Worm (Caenorhabditis elegans) whole organism, L1 larva: ENCODE measurements around the gene fkb-1.

Experiments used
- C04F5.9 ChIP-seq: sonication (generic microtip); optimal IDR thresholded peaks from 2 replicates; lab custom pipeline; 2016; ENCODE audit warnings: missing genetic modification characterization, missing compliant biosample characterization
- alr-1 ChIP-seq: fragments of 200-800 bp; sonication (Bioruptor generic); optimal IDR thresholded peaks from 2 replicates; lab custom pipeline; 2018; ENCODE audit warnings: borderline replicate concordance, mild to moderate bottlenecking, missing genetic modification characterization, missing compliant biosample characterization
- ama-1 ChIP-seq: fragments of 150-350 bp; optimal IDR thresholded peaks from 2 replicates; lab custom pipeline; 2014
- ceh-8 ChIP-seq: fragments of 200-800 bp; sonication (Bioruptor generic); optimal IDR thresholded peaks from 2 replicates; lab custom pipeline; 2018; ENCODE audit warnings: mild to moderate bottlenecking, missing genetic modification characterization, moderate library complexity, missing compliant biosample characterization
- ceh-82 ChIP-seq, 3 experiments: fragments of 150-350 bp in 1 of 3; sonication (generic microtip) in 2 of 3; optimal IDR thresholded peaks; 2 replicates each; lab custom pipeline; 2014 to 2017; ENCODE audit warnings: missing biosample characterization in 3 of 3, missing genetic modification characterization in 3 of 3
- ceh-90 ChIP-seq: sonication (generic microtip); optimal IDR thresholded peaks from 2 replicates; lab custom pipeline; 2016; ENCODE audit warnings: missing genetic modification characterization, missing compliant biosample characterization
- ces-1 ChIP-seq: fragments of 150-350 bp; optimal IDR thresholded peaks from 2 replicates; lab custom pipeline; 2014; ENCODE audit warnings: missing biosample characterization, missing genetic modification reagents, missing genetic modification characterization
- efl-1 ChIP-seq, 4 experiments: fragments of 150-350 bp; optimal IDR thresholded peaks in 3 of 4; peaks in 1 of 4; 1 replicate in 1 of 4; 2 replicates in 3 of 4; lab custom pipeline; 2014; ENCODE audit warnings: missing biosample characterization in 2 of 4, missing genetic modification characterization in 2 of 4, missing genetic modification reagents in 2 of 4
- elt-2 ChIP-seq: sonication (generic microtip); optimal IDR thresholded peaks from 2 replicates; lab custom pipeline; 2016; ENCODE audit warnings: missing genetic modification characterization, mild to moderate bottlenecking, inconsistent platforms, missing compliant biosample characterization, missing genetic modification reagents
- fkh-10 ChIP-seq: sonication (generic microtip); optimal IDR thresholded peaks from 2 replicates; lab custom pipeline; 2017; ENCODE audit warnings: missing biosample characterization, missing genetic modification reagents, missing genetic modification characterization
- fkh-4 ChIP-seq: sonication (generic microtip); optimal IDR thresholded peaks from 2 replicates; lab custom pipeline; 2016; ENCODE audit warnings: missing compliant biosample characterization, missing genetic modification characterization, borderline replicate concordance
- grh-1 ChIP-seq: fragments of 200-800 bp; sonication (Bioruptor generic); IDR thresholded peaks from 2 replicates; pipeline ENCODE4 v1.3.6; 2022; ENCODE audit warnings: missing genetic modification reagents, missing genetic modification characterization, missing compliant biosample characterization
- hlh-17 ChIP-seq: fragments of 200-800 bp; sonication (Bioruptor generic); optimal IDR thresholded peaks from 2 replicates; lab custom pipeline; 2018; ENCODE audit warnings: missing genetic modification characterization, mild to moderate bottlenecking, missing compliant biosample characterization, moderate library complexity, borderline replicate concordance
- irx-1 ChIP-seq: sonication (generic microtip); optimal IDR thresholded peaks from 2 replicates; lab custom pipeline; 2016; ENCODE audit warnings: missing genetic modification characterization, missing compliant biosample characterization
- isw-1 ChIP-seq: fragments of 200-800 bp; sonication (Bioruptor generic); IDR thresholded peaks from 2 replicates; pipeline ENCODE4 v1.3.6; 2022; ENCODE audit warnings: missing genetic modification characterization, missing compliant biosample characterization
- lin-15B ChIP-seq: fragments of 150-350 bp; sonication (generic microtip); optimal IDR thresholded peaks from 3 replicates; lab custom pipeline; 2014; ENCODE audit warnings: missing biosample characterization, missing genetic modification characterization
- lin-35 ChIP-seq, 2 experiments: fragments of 150-350 bp; optimal IDR thresholded peaks; 2 replicates each; lab custom pipeline; 2014; ENCODE audit warnings: missing biosample characterization in 2 of 2, missing genetic modification characterization in 2 of 2, missing genetic modification reagents in 2 of 2
- lsy-2 ChIP-seq, 2 experiments: fragments of 150-350 bp; optimal IDR thresholded peaks; 2 replicates each; lab custom pipeline; 2014; ENCODE audit warnings: missing biosample characterization in 2 of 2, missing genetic modification characterization in 2 of 2
- mdl-1 ChIP-seq, 2 experiments: fragments of 150-350 bp; optimal IDR thresholded peaks; 2 replicates each; lab custom pipeline; 2014 to 2017; ENCODE audit warnings: missing biosample characterization in 2 of 2, missing genetic modification characterization in 2 of 2, inconsistent platforms in 1 of 2
- nhr-12 ChIP-seq: sonication (generic microtip); optimal IDR thresholded peaks from 2 replicates; lab custom pipeline; 2017; ENCODE audit warnings: missing biosample characterization, missing genetic modification characterization
- nhr-47 ChIP-seq: sonication (generic microtip); optimal IDR thresholded peaks from 2 replicates; lab custom pipeline; 2016; ENCODE audit warnings: mild to moderate bottlenecking, missing genetic modification characterization, moderate library complexity, missing compliant biosample characterization
- nhr-71 ChIP-seq: sonication (generic microtip); optimal IDR thresholded peaks from 2 replicates; lab custom pipeline; 2016; ENCODE audit warnings: mild to moderate bottlenecking, missing genetic modification characterization, moderate library complexity, missing compliant biosample characterization
- nhr-85 ChIP-seq: sonication (generic microtip); peaks from one replicate; lab custom pipeline; 2016; ENCODE audit warnings: missing genetic modification characterization, inconsistent platforms, missing compliant biosample characterization
- nhr-90 ChIP-seq: sonication (generic microtip); optimal IDR thresholded peaks from 2 replicates; lab custom pipeline; 2016; ENCODE audit warnings: mild to moderate bottlenecking, missing genetic modification characterization, missing compliant biosample characterization; ENCODE audit not compliant: poor library complexity
- pqm-1 ChIP-seq: sonication (generic microtip); optimal IDR thresholded peaks from 3 replicates; lab custom pipeline; 2017; ENCODE audit warnings: missing biosample characterization, missing genetic modification characterization
- rnt-1 ChIP-seq: sonication (generic microtip); optimal IDR thresholded peaks from 2 replicates; lab custom pipeline; 2016; ENCODE audit warnings: mild to moderate bottlenecking, missing genetic modification characterization, moderate library complexity, missing compliant biosample characterization
- skn-1 ChIP-seq: fragments of 150-350 bp; optimal IDR thresholded peaks from 2 replicates; lab custom pipeline; 2014; ENCODE audit warnings: missing biosample characterization, missing genetic modification characterization
- snpc-4 ChIP-seq: fragments of 150-350 bp; optimal IDR thresholded peaks from 2 replicates; lab custom pipeline; 2014; ENCODE audit warnings: missing biosample characterization, missing genetic modification characterization
- snu-23 ChIP-seq: sonication (generic microtip); optimal IDR thresholded peaks from 2 replicates; lab custom pipeline; 2016; ENCODE audit warnings: missing genetic modification characterization, missing compliant biosample characterization
- sptf-1 ChIP-seq: fragments of 150-350 bp; optimal IDR thresholded peaks from 2 replicates; lab custom pipeline; 2014; ENCODE audit warnings: missing biosample characterization, missing genetic modification characterization
- swsn-7 ChIP-seq: sonication (generic microtip); optimal IDR thresholded peaks from 2 replicates; lab custom pipeline; 2016; ENCODE audit warnings: missing genetic modification characterization, missing compliant biosample characterization
- tbx-2 ChIP-seq: sonication (generic microtip); optimal IDR thresholded peaks from 2 replicates; lab custom pipeline; 2016; ENCODE audit warnings: missing genetic modification characterization, missing compliant biosample characterization
- tlp-1 ChIP-seq: fragments of 150-350 bp; optimal IDR thresholded peaks from 2 replicates; lab custom pipeline; 2014; ENCODE audit warnings: missing biosample characterization, missing genetic modification characterization
- zag-1 ChIP-seq: fragments of 150-350 bp; optimal IDR thresholded peaks from 2 replicates; lab custom pipeline; 2014; ENCODE audit warnings: missing biosample characterization, missing genetic modification characterization
- ztf-11 ChIP-seq, 2 experiments: sonication (generic microtip); optimal IDR thresholded peaks; 2 replicates each; lab custom pipeline; 2016 to 2017; ENCODE audit warnings: missing genetic modification characterization in 2 of 2, missing biosample characterization in 1 of 2, missing compliant biosample characterization in 1 of 2
- ztf-4 ChIP-seq: fragments of 150-350 bp; optimal IDR thresholded peaks from 2 replicates; lab custom pipeline; 2014; ENCODE audit warnings: missing biosample characterization, missing genetic modification characterization

fkb-1 gene

DNA sequence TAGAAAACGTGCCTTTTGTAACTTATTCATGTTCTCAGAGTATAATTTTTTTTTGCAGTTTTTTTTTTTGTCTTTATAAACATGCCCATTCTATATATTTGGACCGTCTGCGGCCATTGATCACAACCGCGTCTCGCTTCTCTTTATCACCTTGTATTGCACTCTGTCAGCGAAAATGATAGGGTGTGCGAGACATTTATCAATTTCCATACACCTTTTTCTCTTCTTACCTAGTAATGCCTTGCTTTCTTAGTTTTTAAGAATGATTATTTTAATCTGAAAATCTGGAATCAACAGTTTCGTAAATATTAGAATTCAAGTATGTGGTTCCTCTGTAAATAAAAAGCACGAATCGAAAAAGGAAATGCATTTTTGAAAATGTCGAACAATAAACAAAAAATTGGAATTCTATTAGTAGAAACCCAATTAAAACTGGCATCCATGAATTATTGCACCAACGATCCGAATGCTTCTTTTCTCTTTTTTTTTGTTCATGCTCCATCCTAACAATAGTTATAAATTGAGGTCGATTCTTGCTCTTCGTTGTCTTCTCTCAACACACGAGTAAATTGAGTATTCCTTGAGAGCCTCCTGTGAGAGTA, 837 bp downstream of the fkb-1 start:
- TF ChIP-seq zag-1 (tag; lab: Kevin White, UChicago), result peak; percentile 76
- TF ChIP-seq C04F5.9 (tag; lab: Kevin White, UChicago), result no peak
- TF ChIP-seq lin-35 (GFP tag; optimal IDR thresholded peaks at IDR 0.05; lab: Kevin White, UChicago), result no peak
- TF ChIP-seq ceh-82 (tag; optimal IDR thresholded peaks at IDR 0.05; lab: Kevin White, UChicago), result no peak
- TF ChIP-seq snpc-4 (tag; lab: Kevin White, UChicago), result no peak
- TF ChIP-seq lsy-2 (tag; optimal IDR thresholded peaks at IDR 0.05; lab: Kevin White, UChicago), result no peak
- TF ChIP-seq nhr-12 (tag; lab: Kevin White, UChicago), result no peak
- no peak for TF ChIP-seq irx-1 (tag; lab: Kevin White, UChicago)
- TF ChIP-seq pqm-1 (tag; lab: Kevin White, UChicago), result no peak
- no peak for TF ChIP-seq grh-1
- TF ChIP-seq ama-1 (lab: Kevin White, UChicago), result no peak
- no peak for TF ChIP-seq snu-23
- peak; percentile 17 for TF ChIP-seq nhr-90 (tag; lab: Kevin White, UChicago)
- peak; percentile 12 for TF ChIP-seq elt-2 (tag; lab: Kevin White, UChicago)
- TF ChIP-seq ces-1 (GFP tag; lab: Kevin White, UChicago), result no peak
- TF ChIP-seq nhr-71 (tag; lab: Kevin White, UChicago), result peak; percentile 9
- no peak for TF ChIP-seq efl-1 (optimal IDR thresholded peaks at IDR 0.05; lab: Kevin White, UChicago)
- peak in 1 of 2 experiments; percentile 32 for TF ChIP-seq efl-1 (GFP tag; optimal IDR thresholded peaks at IDR 0.05 in 1 of 2; lab: Kevin White, UChicago)
- no peak for TF ChIP-seq ceh-90 (tag; lab: Kevin White, UChicago)
- TF ChIP-seq isw-1 (GFP tag; lab: Robert Waterston, UW), result no peak
- no peak for TF ChIP-seq hlh-17

DNA sequence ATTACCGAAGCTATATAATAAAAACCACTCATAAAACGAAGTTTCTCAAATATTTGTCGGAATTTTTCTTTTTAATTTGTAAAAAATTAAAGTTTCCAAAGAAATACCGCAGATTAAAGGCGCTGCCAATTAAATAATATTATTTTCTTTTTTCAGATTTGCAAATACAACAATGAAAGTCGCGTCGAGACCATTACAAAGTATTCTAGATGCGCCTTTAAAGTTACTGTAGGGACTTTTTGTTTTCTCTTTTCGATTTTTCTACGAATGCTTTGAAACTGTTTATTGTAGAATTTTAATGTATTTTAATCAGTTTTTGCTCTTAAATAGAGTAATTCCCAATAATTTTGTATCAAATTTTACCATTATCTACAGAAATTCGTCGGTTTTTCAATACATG, 1.8 kb downstream of the fkb-1 start:
- TF ChIP-seq swsn-7 (tag; lab: Kevin White, UChicago) (no peak), fkh-10 (no peak), ztf-4 (tag; lab: Kevin White, UChicago) (no peak), nhr-47 (tag; lab: Kevin White, UChicago) (no peak), mdl-1 (tag; optimal IDR thresholded peaks at IDR 0.05; lab: Kevin White, UChicago) (no peak), sptf-1 (tag; lab: Kevin White, UChicago) (no peak), ceh-82 (tag; optimal IDR thresholded peaks at IDR 0.05; lab: Kevin White, UChicago) (no peak), ztf-11 (tag; optimal IDR thresholded peaks at IDR 0.05; lab: Kevin White, UChicago) (no peak), nhr-85 (tag; lab: Kevin White, UChicago) (no peak), skn-1 (tag; lab: Kevin White, UChicago) (no peak), alr-1 (tag; lab: Kevin White, UChicago) (no peak), tbx-2 (tag; lab: Kevin White, UChicago) (no peak)

DNA sequence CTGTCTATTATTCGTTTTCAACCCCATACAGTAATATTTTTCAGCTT, 2.1 kb downstream of the fkb-1 start, which contains the start of gene kdin-1:
TSS of gene kdin-1 (plus strand) at position 38 of the 47 bp plus-strand sequence.
- TF ChIP-seq fkh-4 (tag; lab: Kevin White, UChicago), result no peak
- TF ChIP-seq lin-15B (tag; lab: Kevin White, UChicago), result no peak
- no peak for TF ChIP-seq tlp-1 (tag; lab: Kevin White, UChicago)
- TF ChIP-seq ceh-8 (GFP tag; lab: Kevin White, UChicago), result no peak
- TF ChIP-seq ztf-11 (tag; optimal IDR thresholded peaks at IDR 0.05; lab: Kevin White, UChicago), result no peak
- no peak for TF ChIP-seq irx-1 (tag; lab: Kevin White, UChicago)

DNA sequence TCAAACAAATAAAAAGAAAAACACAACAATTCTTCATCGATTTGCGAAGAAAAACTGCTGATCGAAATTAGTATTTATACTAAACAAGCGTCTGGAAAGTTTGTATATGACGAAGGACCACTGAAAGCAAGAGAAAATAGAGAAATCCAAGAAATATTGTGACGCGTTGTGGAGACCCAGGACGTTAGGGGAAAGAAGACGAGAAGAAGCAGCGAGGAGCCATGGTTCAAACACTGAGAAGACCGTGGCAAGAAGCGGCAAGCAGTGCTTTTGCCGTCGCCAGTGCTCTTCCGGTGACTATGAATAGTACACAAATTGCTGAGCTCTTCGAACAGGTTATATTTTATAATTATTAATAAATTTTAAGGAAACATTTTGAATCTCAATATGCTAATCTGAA, 2.3 kb downstream of the fkb-1 start:
- peak in 1 of 2 experiments; percentile 7 for TF ChIP-seq lsy-2 (tag; optimal IDR thresholded peaks at IDR 0.05; lab: Kevin White, UChicago)
- peak; percentile 1 for TF ChIP-seq rnt-1
- no peak for TF ChIP-seq tlp-1 (tag; lab: Kevin White, UChicago)
- TF ChIP-seq snu-23, result peak; percentile 15
- peak in 1 of 2 experiments; percentile 27 for TF ChIP-seq efl-1 (optimal IDR thresholded peaks at IDR 0.05; lab: Kevin White, UChicago)
- peak in 1 of 2 experiments; percentile 22 for TF ChIP-seq efl-1 (GFP tag; optimal IDR thresholded peaks at IDR 0.05 in 1 of 2; lab: Kevin White, UChicago)
- TF ChIP-seq fkh-10, result no peak
- TF ChIP-seq, all 84 proteins: peak for 4
